Worm (Caenorhabditis elegans) whole organism, mixed stage, embryonic: ENCODE data around the gene fbxa-86.

Experiments
- elt-3 ChIP-seq: fragments of 150-350 bp; optimal IDR thresholded peaks from 2 replicates; lab custom pipeline; 2014; ENCODE audit warnings: missing biosample characterization, missing genetic modification characterization
- flh-1 ChIP-seq: fragments of 200-800 bp; sonication (Bioruptor generic); optimal IDR thresholded peaks from 2 replicates; lab custom pipeline; 2018; ENCODE audit warnings: mild to moderate bottlenecking, missing genetic modification characterization, moderate library complexity, missing compliant biosample characterization
- mep-1 ChIP-seq: fragments of 150-350 bp; optimal IDR thresholded peaks from 2 replicates; lab custom pipeline; 2017; ENCODE audit warnings: missing biosample characterization, missing genetic modification reagents, missing genetic modification characterization, inconsistent platforms
- nhr-12 ChIP-seq: fragments of 150-350 bp; optimal IDR thresholded peaks from 2 replicates; lab custom pipeline; 2014; ENCODE audit warnings: missing biosample characterization, missing genetic modification characterization
- nhr-237 ChIP-seq: fragments of 150-350 bp; optimal IDR thresholded peaks from 2 replicates; lab custom pipeline; 2014; ENCODE audit warnings: missing biosample characterization, missing genetic modification characterization
- nhr-28 ChIP-seq: fragments of 150-350 bp; optimal IDR thresholded peaks from 2 replicates; lab custom pipeline; 2014; ENCODE audit warnings: missing biosample characterization, missing genetic modification characterization
- sem-2 ChIP-seq: fragments of 200-800 bp; sonication (Bioruptor generic); optimal IDR thresholded peaks from 2 replicates; lab custom pipeline; 2018; ENCODE audit warnings: mild to moderate bottlenecking, missing genetic modification characterization, missing compliant biosample characterization
- snpc-4 ChIP-seq: fragments of 150-350 bp; optimal IDR thresholded peaks from 2 replicates; lab custom pipeline; 2014; ENCODE audit warnings: missing biosample characterization, missing genetic modification characterization
- unc-39 ChIP-seq: fragments of 150-350 bp; optimal IDR thresholded peaks from 2 replicates; lab custom pipeline; 2014; ENCODE audit warnings: missing biosample characterization, missing genetic modification characterization
- ztf-11 ChIP-seq: fragments of 150-350 bp; optimal IDR thresholded peaks from 2 replicates; lab custom pipeline; 2014; ENCODE audit warnings: missing biosample characterization, missing genetic modification characterization

DNA sequence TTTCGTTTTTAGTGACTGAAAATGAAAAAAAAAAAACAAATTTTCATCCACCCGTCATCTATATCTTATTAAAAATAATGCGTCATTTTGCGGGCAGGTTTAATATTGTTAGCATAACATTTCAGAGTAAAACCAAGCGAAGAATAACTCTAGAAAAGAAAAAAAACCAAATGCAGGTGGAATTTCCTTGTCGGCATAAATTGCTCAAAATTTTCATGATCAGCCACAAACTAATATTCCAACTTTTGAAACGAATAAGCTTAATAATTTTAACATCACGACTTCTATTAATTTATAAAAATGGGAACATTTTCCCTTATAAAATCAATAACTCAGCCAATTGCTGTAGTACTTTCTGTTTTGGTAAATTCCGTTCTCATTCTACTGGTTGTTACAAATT lies 22.1 kb downstream of the fbxa-86 start, which contains the start of gene str-155:
- TF ChIP-seq nhr-12 (tag; lab: Kevin White, UChicago), result no peak
- TF ChIP-seq nhr-28 (tag; lab: Kevin White, UChicago), result no peak
- TF ChIP-seq unc-39 (tag; lab: Kevin White, UChicago), result no peak
- TF ChIP-seq nhr-237 (tag; lab: Kevin White, UChicago), result no peak
- no peak for TF ChIP-seq flh-1 (GFP tag; lab: Kevin White, UChicago)
- TF ChIP-seq mep-1 (tag; lab: Kevin White, UChicago), result no peak
- no peak for TF ChIP-seq ztf-11 (tag; lab: Kevin White, UChicago)
- no peak for TF ChIP-seq sem-2 (GFP tag; lab: Kevin White, UChicago)
- TF ChIP-seq elt-3, result no peak
- no peak for TF ChIP-seq snpc-4
